Worm (Caenorhabditis elegans): ENCODE data around the gene ooc-5.

Gene ooc-5

ce11 chrII:8969251-8970183 is 23.4 kb upstream of the ooc-5 start, which contains the start of the genes szy-20 and C18E9.5 (continued):
- no peak for TF ChIP-seq ets-4 (tag; optimal IDR thresholded peaks at IDR 0.05)
- TF ChIP-seq pag-3 (tag; optimal IDR thresholded peaks at IDR 0.05; ENCODE audit: borderline replicate concordance), result no peak
- no peak for TF ChIP-seq pha-4 (tag; optimal IDR thresholded peaks at IDR 0.05)
- TF ChIP-seq C08G9.2 (tag; optimal IDR thresholded peaks at IDR 0.05), result no peak
- TF ChIP-seq ceh-45 (GFP tag; IDR thresholded peaks at IDR 0.05), result no peak
- TF ChIP-seq gmeb-2 (tag; optimal IDR thresholded peaks at IDR 0.05), result no peak
- TF ChIP-seq elt-2 (tag; optimal IDR thresholded peaks at IDR 0.05), result peak; percentile 26
- TF ChIP-seq elt-4 (tag; optimal IDR thresholded peaks at IDR 0.05), result no peak
- no peak for TF ChIP-seq pqm-1 (tag; optimal IDR thresholded peaks at IDR 0.05)
- TF ChIP-seq nhr-11 (tag; optimal IDR thresholded peaks at IDR 0.05), result no peak
- TF ChIP-seq ceh-48 (tag; optimal IDR thresholded peaks at IDR 0.05), result peak; percentile 24
- TF ChIP-seq ahr-1 (tag; optimal IDR thresholded peaks at IDR 0.05), result no peak
- peak; percentile 28 for TF ChIP-seq dve-1 (tag; optimal IDR thresholded peaks at IDR 0.05)
- TF ChIP-seq hlh-8 (tag; optimal IDR thresholded peaks at IDR 0.05), result no peak
- TF ChIP-seq unc-55 (GFP tag; optimal IDR thresholded peaks at IDR 0.05), result no peak
- no peak for TF ChIP-seq eyg-1 (tag; optimal IDR thresholded peaks at IDR 0.05)
- no peak for TF ChIP-seq odd-2 (tag; optimal IDR thresholded peaks at IDR 0.05)
- TF ChIP-seq ceh-18 (tag; optimal IDR thresholded peaks at IDR 0.05), result peak; percentile 47
- peak; percentile 34 for TF ChIP-seq ceh-19 (GFP tag; optimal IDR thresholded peaks at IDR 0.05)
- no peak for TF ChIP-seq rnt-1 (tag; optimal IDR thresholded peaks at IDR 0.05)
- TF ChIP-seq ceh-9 (tag; optimal IDR thresholded peaks at IDR 0.05), result no peak
- no peak for TF ChIP-seq hlh-13 (GFP tag; optimal IDR thresholded peaks at IDR 0.05)
- no peak for TF ChIP-seq pha-2 (tag; optimal IDR thresholded peaks at IDR 0.05)

- no peak for TF ChIP-seq pha-4 (tag; optimal IDR thresholded peaks at IDR 0.05)
- TF ChIP-seq elt-2 (tag; optimal IDR thresholded peaks at IDR 0.05), result peak; percentile 5
These were observed 19.4 kb upstream of the ooc-5 start, which contains the start of gene tomm-40 for ce11 chrII:8973516-8974043. tomm-40 (minus strand) TSS chrII:8973566.

- TF ChIP-seq pqm-1 (tag; optimal IDR thresholded peaks at IDR 0.05) (no peak), elt-2 (tag; optimal IDR thresholded peaks at IDR 0.05) (no peak), pag-3 (tag; optimal IDR thresholded peaks at IDR 0.05; ENCODE audit: borderline replicate concordance) (no peak), nhr-232 (tag; optimal IDR thresholded peaks at IDR 0.05) (no peak), ceh-6 (GFP tag; optimal IDR thresholded peaks at IDR 0.05) (no peak), ttx-3 (tag; optimal IDR thresholded peaks at IDR 0.05) (no peak), odd-2 (tag; optimal IDR thresholded peaks at IDR 0.05) (no peak), tbx-2 (tag; optimal IDR thresholded peaks at IDR 0.05) (no peak), nhr-11 (tag; optimal IDR thresholded peaks at IDR 0.05) (no peak), ceh-34 (tag; optimal IDR thresholded peaks at IDR 0.05) (no peak), pat-9 (tag; optimal IDR thresholded peaks at IDR 0.05) (no peak), syd-9 (tag; optimal IDR thresholded peaks at IDR 0.05) (no peak)
These were observed 10.3 kb upstream of the ooc-5 start, which contains the start of gene C18E9.7 for ce11 chrII:8982683-8983082. C18E9.7 (minus strand) TSS chrII:8982783.

- no peak for TF ChIP-seq elt-4 (tag; optimal IDR thresholded peaks at IDR 0.05)
- no peak for TF ChIP-seq madf-2 (tag; optimal IDR thresholded peaks at IDR 0.05)
- TF ChIP-seq nfya-1 (tag; optimal IDR thresholded peaks at IDR 0.05), result no peak
- TF ChIP-seq ama-1 (optimal IDR thresholded peaks at IDR 0.05), result no peak
These were observed 5.0 kb upstream of the ooc-5 start, which contains the start of gene C18E9.8 for ce11 chrII:8987962-8988361. C18E9.8 (minus strand) TSS chrII:8988062.

All from whole organism, late embryonic.